Fruit fly (Drosophila melanogaster) whole organism, adult: ENCODE data around the gene Ir92a.
A peak's percentile ranks its signal among the peaks of the same experiment; 100 is the strongest.

Source experiments
- CG11617 ChIP-seq: fragments of 200-800 bp; sonication (Bioruptor generic); optimal IDR thresholded peaks from 2 replicates; lab custom pipeline; 2017; ENCODE audit warnings: mild to moderate bottlenecking, missing biosample characterization, missing genetic modification reagents, missing genetic modification characterization
- CG12768 ChIP-seq: fragments of 200-800 bp; sonication (Bioruptor generic); optimal IDR thresholded peaks from 2 replicates; lab custom pipeline; 2017; ENCODE audit warnings: missing biosample characterization, missing genetic modification characterization, mild to moderate bottlenecking, moderate library complexity, missing genetic modification reagents
- CG14711 ChIP-seq: fragments of 200-800 bp; sonication (Bioruptor generic); optimal IDR thresholded peaks from 2 replicates; lab custom pipeline; 2018; ENCODE audit warnings: missing biosample characterization, mild to moderate bottlenecking, missing genetic modification characterization, moderate library complexity
- CG1620 ChIP-seq: fragments of 200-800 bp; sonication (Bioruptor generic); optimal IDR thresholded peaks from 2 replicates; lab custom pipeline; 2016; ENCODE audit warnings: missing biosample characterization, missing genetic modification characterization
- CG33017 ChIP-seq: fragments of 200-800 bp; sonication (Bioruptor generic); optimal IDR thresholded peaks from 2 replicates; lab custom pipeline; 2018; ENCODE audit warnings: missing biosample characterization, mild to moderate bottlenecking, missing genetic modification characterization, moderate library complexity
- CG5204 ChIP-seq: fragments of 200-800 bp; sonication (Bioruptor generic); optimal IDR thresholded peaks from 2 replicates; lab custom pipeline; 2016; ENCODE audit warnings: missing biosample characterization, missing genetic modification characterization
- CG7045 ChIP-seq: fragments of 200-800 bp; sonication (Bioruptor generic); optimal IDR thresholded peaks from 2 replicates; lab custom pipeline; 2017; ENCODE audit warnings: missing biosample characterization, mild to moderate bottlenecking, missing genetic modification characterization
- CG7101 ChIP-seq: fragments of 200-800 bp; sonication (Bioruptor generic); optimal IDR thresholded peaks from 2 replicates; lab custom pipeline; 2018; ENCODE audit warnings: missing biosample characterization, mild to moderate bottlenecking, missing genetic modification characterization, moderate library complexity
- Clk ChIP-seq: fragments of 200-800 bp; sonication (Bioruptor generic); optimal IDR thresholded peaks from 2 replicates; lab custom pipeline; 2017; ENCODE audit warnings: missing biosample characterization, missing genetic modification characterization
- Crg-1 ChIP-seq: fragments of 200-800 bp; sonication (Bioruptor generic); optimal IDR thresholded peaks from 2 replicates; lab custom pipeline; 2016; ENCODE audit warnings: missing biosample characterization, missing genetic modification characterization
- Hr96 ChIP-seq: fragments of 200-800 bp; sonication (Bioruptor generic); optimal IDR thresholded peaks from 2 replicates; lab custom pipeline; 2016; ENCODE audit warnings: missing biosample characterization, missing genetic modification characterization
- Mnt ChIP-seq: fragments of 200-800 bp; sonication (Bioruptor generic); optimal IDR thresholded peaks from 2 replicates; lab custom pipeline; 2016; ENCODE audit warnings: missing biosample characterization, mild to moderate bottlenecking, missing genetic modification characterization
- bab1 ChIP-seq: fragments of 200-800 bp; sonication (Bioruptor generic); optimal IDR thresholded peaks from 3 replicates; lab custom pipeline; 2019; ENCODE audit warnings: missing biosample characterization, mild to moderate bottlenecking, missing genetic modification characterization, moderate library complexity
- cic ChIP-seq: fragments of 200-800 bp; sonication (Bioruptor generic); optimal IDR thresholded peaks from 2 replicates; lab custom pipeline; 2017; ENCODE audit warnings: missing biosample characterization, mild to moderate bottlenecking, missing genetic modification characterization, moderate library complexity
- cnc ChIP-seq, 2 experiments: fragments of >200 bp; optimal IDR thresholded peaks; 2 replicates each; lab custom pipeline; 2017
- kay ChIP-seq: fragments of 200-800 bp; sonication (Bioruptor generic); peaks from one replicate; lab custom pipeline; 2016; ENCODE audit warnings: missing biosample characterization, missing genetic modification characterization, borderline replicate concordance
- ovo ChIP-seq: fragments of 200-800 bp; sonication (Bioruptor generic); optimal IDR thresholded peaks from 2 replicates; lab custom pipeline; 2016; ENCODE audit warnings: missing biosample characterization, missing genetic modification characterization
- pad ChIP-seq: fragments of 200-800 bp; sonication (Bioruptor generic); optimal IDR thresholded peaks from 3 replicates; lab custom pipeline; 2017; ENCODE audit warnings: missing biosample characterization, missing genetic modification characterization, mild to moderate bottlenecking, moderate library complexity, missing genetic modification reagents
- tj ChIP-seq: fragments of 200-800 bp; sonication (Bioruptor generic); optimal IDR thresholded peaks from 3 replicates; lab custom pipeline; 2017; ENCODE audit warnings: missing biosample characterization, mild to moderate bottlenecking, missing genetic modification characterization, moderate library complexity
- toe ChIP-seq: fragments of 200-800 bp; sonication (Bioruptor generic); optimal IDR thresholded peaks from 2 replicates; lab custom pipeline; 2016; ENCODE audit warnings: missing biosample characterization, missing genetic modification characterization

Ir92a gene

dm6 chr3R:20338673-20339072 lies at the start of gene Ir92a:
TSS of gene Ir92a (plus strand) at chr3R:20338973.
- TF ChIP-seq pad (GFP tag; lab: Kevin White, UChicago) (no peak), tj (GFP tag; lab: Kevin White, UChicago) (no peak), CG5204 (GFP tag; lab: Kevin White, UChicago) (no peak), kay (no peak), Hr96 (GFP tag; lab: Kevin White, UChicago) (no peak), CG33017 (tag; lab: Kevin White, UChicago) (no peak), CG1620 (GFP tag; lab: Kevin White, UChicago) (no peak), cnc (optimal IDR thresholded peaks at IDR 0.05; lab: Kevin White, UChicago) (no peak), Crg-1 (GFP tag; lab: Kevin White, UChicago) (no peak), CG12768 (GFP tag; lab: Kevin White, UChicago) (no peak), Clk (GFP tag; lab: Kevin White, UChicago) (no peak), CG14711 (tag; lab: Kevin White, UChicago) (no peak), CG11617 (no peak), CG7101 (tag; lab: Kevin White, UChicago) (no peak), cic (GFP tag; lab: Kevin White, UChicago) (no peak), Mnt (no peak), CG7045 (no peak), bab1 (GFP tag; lab: Kevin White, UChicago) (no peak), toe (GFP tag; lab: Kevin White, UChicago) (no peak)

dm6 chr3R:20291106-20291505 lies 47.7 kb upstream of the Ir92a start:
- TF ChIP-seq CG14711 (tag; lab: Kevin White, UChicago) (no peak), bab1 (GFP tag; lab: Kevin White, UChicago) (no peak), toe (GFP tag; lab: Kevin White, UChicago) (no peak), CG12768 (GFP tag; lab: Kevin White, UChicago) (no peak), Hr96 (GFP tag; lab: Kevin White, UChicago) (no peak), tj (GFP tag; lab: Kevin White, UChicago) (no peak), CG1620 (GFP tag; lab: Kevin White, UChicago) (no peak), ovo (GFP tag; lab: Kevin White, UChicago) (no peak), Clk (GFP tag; lab: Kevin White, UChicago) (no peak), CG7045 (no peak), pad (GFP tag; lab: Kevin White, UChicago) (no peak), cnc (optimal IDR thresholded peaks at IDR 0.05; lab: Kevin White, UChicago) (no peak)

- TF ChIP-seq CG7101 (tag; lab: Kevin White, UChicago) (no peak), CG5204 (GFP tag; lab: Kevin White, UChicago) (no peak), CG14711 (tag; lab: Kevin White, UChicago) (no peak), Clk (GFP tag; lab: Kevin White, UChicago) (no peak), Hr96 (GFP tag; lab: Kevin White, UChicago) (no peak), kay (no peak), pad (GFP tag; lab: Kevin White, UChicago) (no peak), CG33017 (tag; lab: Kevin White, UChicago) (no peak), Mnt (no peak), cic (GFP tag; lab: Kevin White, UChicago) (no peak), toe (GFP tag; lab: Kevin White, UChicago) (no peak), CG12768 (GFP tag; lab: Kevin White, UChicago) (no peak), bab1 (GFP tag; lab: Kevin White, UChicago) (no peak), Crg-1 (GFP tag; lab: Kevin White, UChicago) (no peak), ovo (GFP tag; lab: Kevin White, UChicago) (no peak), CG1620 (GFP tag; lab: Kevin White, UChicago) (no peak), CG11617 (no peak), tj (GFP tag; lab: Kevin White, UChicago) (no peak), CG7045 (no peak)
These were observed 47.2 kb upstream of the Ir92a start for dm6 chr3R:20291594-20291993.

- no peak for TF ChIP-seq CG7045
- TF ChIP-seq CG5204 (GFP tag; lab: Kevin White, UChicago), result no peak
- TF ChIP-seq ovo (GFP tag; lab: Kevin White, UChicago), result no peak
- TF ChIP-seq Hr96 (GFP tag; lab: Kevin White, UChicago), result no peak
- TF ChIP-seq kay, result no peak
- no peak for TF ChIP-seq bab1 (GFP tag; lab: Kevin White, UChicago)
- no peak for TF ChIP-seq CG1620 (GFP tag; lab: Kevin White, UChicago)
- TF ChIP-seq tj (GFP tag; lab: Kevin White, UChicago), result no peak
- TF ChIP-seq Clk (GFP tag; lab: Kevin White, UChicago), result no peak
- TF ChIP-seq Mnt, result no peak
- no peak for TF ChIP-seq Crg-1 (GFP tag; lab: Kevin White, UChicago)
- TF ChIP-seq cnc (optimal IDR thresholded peaks at IDR 0.05; lab: Kevin White, UChicago), result no peak
- no peak for TF ChIP-seq CG14711 (tag; lab: Kevin White, UChicago)
- no peak for TF ChIP-seq CG11617
- TF ChIP-seq CG33017 (tag; lab: Kevin White, UChicago), result no peak
- TF ChIP-seq CG12768 (GFP tag; lab: Kevin White, UChicago), result no peak
- no peak for TF ChIP-seq pad (GFP tag; lab: Kevin White, UChicago)
- no peak for TF ChIP-seq cic (GFP tag; lab: Kevin White, UChicago)
- no peak for TF ChIP-seq CG7101 (tag; lab: Kevin White, UChicago)
These were observed 46.5 kb upstream of the Ir92a start for dm6 chr3R:20292030-20292879.

- TF ChIP-seq Clk (GFP tag; lab: Kevin White, UChicago) (no peak), pad (GFP tag; lab: Kevin White, UChicago) (no peak), tj (GFP tag; lab: Kevin White, UChicago) (peak; percentile 95)
These were observed 45.8 kb upstream of the Ir92a start for dm6 chr3R:20292880-20293491.
